Worm (Caenorhabditis elegans) whole organism, L4 larva: ENCODE results near the gene oig-5.
A peak's percentile ranks its signal among the peaks of the same experiment; 100 is the strongest.

Experiments
- F49E8.2 ChIP-seq: sonication (generic microtip); optimal IDR thresholded peaks from 2 replicates; lab custom pipeline; 2016; ENCODE audit warnings: missing compliant biosample characterization, mild to moderate bottlenecking, missing genetic modification characterization, borderline replicate concordance
- R02D3.7 ChIP-seq: fragments of 150-350 bp; sonication (generic microtip); optimal IDR thresholded peaks from 3 replicates; lab custom pipeline; 2014; ENCODE audit warnings: missing biosample characterization, missing genetic modification characterization
- T20F7.1 ChIP-seq: fragments of 200-800 bp; sonication (Bioruptor generic); optimal IDR thresholded peaks from 2 replicates; lab custom pipeline; 2018; ENCODE audit warnings: mild to moderate bottlenecking, missing genetic modification characterization, missing compliant biosample characterization
- T26A8.4 ChIP-seq: fragments of 200-800 bp; sonication (Bioruptor generic); IDR thresholded peaks from 2 replicates; pipeline ENCODE4 v1.3.6; 2022; ENCODE audit warnings: missing genetic modification characterization, missing compliant biosample characterization
- Y48G9A.11 ChIP-seq: fragments of 200-800 bp; sonication (Bioruptor generic); IDR thresholded peaks from 2 replicates; pipeline ENCODE4 v1.3.6; 2022; ENCODE audit warnings: missing genetic modification reagents, missing genetic modification characterization, missing compliant biosample characterization
- Y5F2A.4 ChIP-seq: fragments of 200-800 bp; sonication (Bioruptor generic); optimal IDR thresholded peaks from 2 replicates; lab custom pipeline; 2018; ENCODE audit warnings: mild to moderate bottlenecking, missing genetic modification characterization, missing compliant biosample characterization
- Y75B8A.6 ChIP-seq: fragments of 200-800 bp; sonication (Bioruptor generic); IDR thresholded peaks from 2 replicates; pipeline ENCODE4 v1.3.6; 2022; ENCODE audit warnings: missing genetic modification reagents, missing genetic modification characterization, missing compliant biosample characterization
- ZK546.5 ChIP-seq, 2 experiments: sonication (generic microtip); optimal IDR thresholded peaks; 2 replicates each; lab custom pipeline; 2017; ENCODE audit warnings: missing biosample characterization in 2 of 2, missing genetic modification characterization in 2 of 2
- aha-1 ChIP-seq: fragments of 150-350 bp; peaks from one replicate; lab custom pipeline; 2014; ENCODE audit warnings: missing biosample characterization, missing genetic modification characterization
- aly-2 ChIP-seq: sonication (generic microtip); optimal IDR thresholded peaks from 2 replicates; lab custom pipeline; 2018; ENCODE audit warnings: missing biosample characterization, missing genetic modification characterization
- attf-4 ChIP-seq: sonication (generic microtip); optimal IDR thresholded peaks from 3 replicates; lab custom pipeline; 2017; ENCODE audit warnings: missing biosample characterization, missing genetic modification characterization
- ceh-20 ChIP-seq: fragments of 200-800 bp; sonication (Bioruptor generic); IDR thresholded peaks from 2 replicates; pipeline ENCODE4 v1.3.6; 2022; ENCODE audit warnings: missing genetic modification reagents, missing genetic modification characterization, missing compliant biosample characterization
- ceh-32 ChIP-seq: sonication (generic microtip); optimal IDR thresholded peaks from 2 replicates; lab custom pipeline; 2016; ENCODE audit warnings: mild to moderate bottlenecking, missing genetic modification characterization, missing compliant biosample characterization; ENCODE audit not compliant: poor library complexity
- ceh-44 ChIP-seq: fragments of 200-800 bp; sonication (Bioruptor generic); IDR thresholded peaks from 2 replicates; pipeline ENCODE4 v1.3.6; 2022; ENCODE audit warnings: missing genetic modification reagents, missing genetic modification characterization, missing compliant biosample characterization
- ces-1 ChIP-seq: fragments of 150-350 bp; sonication (generic microtip); optimal IDR thresholded peaks from 4 replicates; lab custom pipeline; 2014; ENCODE audit warnings: missing biosample characterization, missing genetic modification reagents, missing genetic modification characterization
- daf-12 ChIP-seq: fragments of 150-350 bp; optimal IDR thresholded peaks from 2 replicates; lab custom pipeline; 2014; ENCODE audit warnings: missing biosample characterization, missing genetic modification reagents, missing genetic modification characterization
- daf-16 ChIP-seq, 3 experiments: sonication (generic microtip); optimal IDR thresholded peaks; 2 replicates each; lab custom pipeline; 2016 to 2017; ENCODE audit warnings: missing genetic modification characterization in 3 of 3, missing genetic modification reagents in 3 of 3, mild to moderate bottlenecking in 2 of 3, missing compliant biosample characterization in 2 of 3, missing biosample characterization in 1 of 3, moderate library complexity in 1 of 3
- daf-19 ChIP-seq: fragments of 200-800 bp; sonication (Bioruptor generic); conservative IDR thresholded peaks from 2 replicates; pipeline ENCODE4 v1.3.6; 2022; ENCODE audit warnings: missing genetic modification characterization, missing compliant biosample characterization
- dmd-8 ChIP-seq: fragments of 200-800 bp; sonication (Bioruptor generic); IDR thresholded peaks from 2 replicates; pipeline ENCODE4 v1.3.6; 2022; ENCODE audit warnings: missing genetic modification characterization, missing compliant biosample characterization
- dmd-9 ChIP-seq: fragments of 200-800 bp; sonication (Bioruptor generic); IDR thresholded peaks from 2 replicates; pipeline ENCODE4 v1.3.6; 2022; ENCODE audit warnings: missing genetic modification reagents, missing genetic modification characterization, missing compliant biosample characterization
- dpl-1 ChIP-seq: fragments of 150-350 bp; optimal IDR thresholded peaks from 2 replicates; lab custom pipeline; 2014; ENCODE audit warnings: missing biosample characterization, missing genetic modification reagents, missing genetic modification characterization
- dve-1 ChIP-seq: sonication (generic microtip); optimal IDR thresholded peaks from 2 replicates; lab custom pipeline; 2017; ENCODE audit warnings: antibody characterized with exemption, mild to moderate bottlenecking, missing genetic modification characterization, missing compliant biosample characterization; ENCODE audit not compliant: insufficient read depth
- egl-43 ChIP-seq: fragments of 200-800 bp; sonication (Bioruptor generic); IDR thresholded peaks from 2 replicates; pipeline ENCODE4 v1.3.6; 2022; ENCODE audit warnings: missing genetic modification reagents, missing genetic modification characterization, missing compliant biosample characterization
- fkh-10 ChIP-seq: fragments of 150-350 bp; optimal IDR thresholded peaks from 2 replicates; lab custom pipeline; 2014; ENCODE audit warnings: missing biosample characterization, missing genetic modification reagents, missing genetic modification characterization
- hlh-30 ChIP-seq: sonication (generic microtip); optimal IDR thresholded peaks from 2 replicates; lab custom pipeline; 2017; ENCODE audit warnings: antibody characterized with exemption, mild to moderate bottlenecking, missing genetic modification characterization, missing compliant biosample characterization; ENCODE audit not compliant: insufficient read depth
- hmg-1.1 ChIP-seq: fragments of 200-800 bp; sonication (Bioruptor generic); IDR thresholded peaks from 2 replicates; pipeline ENCODE4 v1.3.6; 2022; ENCODE audit warnings: missing genetic modification reagents, missing genetic modification characterization, missing compliant biosample characterization
- lim-7 ChIP-seq: fragments of 200-800 bp; sonication (Bioruptor generic); IDR thresholded peaks from 2 replicates; pipeline ENCODE4 v1.3.6; 2022; ENCODE audit warnings: missing genetic modification characterization, missing compliant biosample characterization
- lin-15B ChIP-seq: fragments of 150-350 bp; sonication (generic microtip); optimal IDR thresholded peaks from 3 replicates; lab custom pipeline; 2014; ENCODE audit warnings: missing biosample characterization, missing genetic modification characterization
- lin-39 ChIP-seq: fragments of 150-350 bp; optimal IDR thresholded peaks from 2 replicates; lab custom pipeline; 2014; ENCODE audit warnings: missing biosample characterization, missing genetic modification reagents, missing genetic modification characterization
- lsy-2 ChIP-seq, 2 experiments: fragments of 150-350 bp in 1 of 2; sonication (generic microtip) in 1 of 2; optimal IDR thresholded peaks; 2 replicates each; lab custom pipeline; 2014 to 2017; ENCODE audit warnings: missing biosample characterization in 2 of 2, missing genetic modification characterization in 2 of 2
- mxl-2 ChIP-seq: fragments of 200-800 bp; sonication (Bioruptor generic); conservative IDR thresholded peaks from 2 replicates; pipeline ENCODE4 v1.3.6; 2022; ENCODE audit warnings: missing genetic modification reagents, missing genetic modification characterization, missing compliant biosample characterization
- nhr-102 ChIP-seq: sonication (generic microtip); optimal IDR thresholded peaks from 2 replicates; lab custom pipeline; 2016; ENCODE audit warnings: mild to moderate bottlenecking, missing genetic modification characterization, moderate library complexity, missing compliant biosample characterization
- nhr-237 ChIP-seq: sonication (generic microtip); optimal IDR thresholded peaks from 2 replicates; lab custom pipeline; 2017; ENCODE audit warnings: missing biosample characterization, missing genetic modification characterization
- nhr-42 ChIP-seq: fragments of 200-800 bp; sonication (Bioruptor generic); IDR thresholded peaks from 2 replicates; pipeline ENCODE4 v1.3.6; 2022; ENCODE audit warnings: missing genetic modification characterization, missing compliant biosample characterization
- nhr-48 ChIP-seq: sonication (generic microtip); optimal IDR thresholded peaks from 2 replicates; lab custom pipeline; 2016; ENCODE audit warnings: mild to moderate bottlenecking, missing genetic modification characterization, missing compliant biosample characterization
- php-3 ChIP-seq: fragments of 200-800 bp; sonication (Bioruptor generic); IDR thresholded peaks from 2 replicates; pipeline ENCODE4 v1.3.6; 2022; ENCODE audit warnings: missing genetic modification reagents, missing genetic modification characterization, missing compliant biosample characterization
- saeg-2 ChIP-seq: fragments of 200-800 bp; sonication (Bioruptor generic); IDR thresholded peaks from 2 replicates; pipeline ENCODE4 v1.3.6; 2022; ENCODE audit warnings: missing genetic modification reagents, missing genetic modification characterization, missing compliant biosample characterization
- set-16 ChIP-seq: fragments of 200-800 bp; sonication (Bioruptor generic); IDR thresholded peaks from 2 replicates; pipeline ENCODE4 v1.3.6; 2022; ENCODE audit warnings: missing genetic modification reagents, missing genetic modification characterization, missing compliant biosample characterization
- snpc-1.2 ChIP-seq: fragments of 200-800 bp; sonication (Bioruptor generic); IDR thresholded peaks from 2 replicates; pipeline ENCODE4 v1.3.6; 2022; ENCODE audit warnings: missing genetic modification reagents, missing genetic modification characterization, missing compliant biosample characterization
- spr-3 ChIP-seq: fragments of 200-800 bp; sonication (Bioruptor generic); optimal IDR thresholded peaks from 2 replicates; lab custom pipeline; 2018; ENCODE audit warnings: mild to moderate bottlenecking, missing genetic modification characterization, missing compliant biosample characterization
- unc-130 ChIP-seq: sonication (generic microtip); optimal IDR thresholded peaks from 2 replicates; lab custom pipeline; 2016; ENCODE audit warnings: missing genetic modification reagents, missing genetic modification characterization, missing compliant biosample characterization
- unc-62 ChIP-seq, 3 experiments: fragments of 150-350 bp in 1 of 3; sonication (generic microtip); optimal IDR thresholded peaks in 2 of 3; peaks in 1 of 3; 1 replicate in 1 of 3; 2 replicates in 2 of 3; lab custom pipeline; 2014 to 2017; ENCODE audit warnings: missing biosample characterization in 3 of 3, missing genetic modification characterization in 3 of 3, missing genetic modification reagents in 3 of 3, missing genotype in 1 of 3
- vab-7 ChIP-seq: fragments of 200-800 bp; sonication (Bioruptor generic); IDR thresholded peaks from 2 replicates; pipeline ENCODE4 v1.3.6; 2022; ENCODE audit warnings: missing genetic modification reagents, missing genetic modification characterization, missing compliant biosample characterization
- zfp-2 ChIP-seq: sonication (generic microtip); optimal IDR thresholded peaks from 2 replicates; lab custom pipeline; 2016; ENCODE audit warnings: mild to moderate bottlenecking, missing genetic modification characterization, missing compliant biosample characterization
- ztf-11 ChIP-seq: fragments of 150-350 bp; optimal IDR thresholded peaks from 2 replicates; lab custom pipeline; 2014; ENCODE audit warnings: missing biosample characterization, missing genetic modification characterization
- ztf-7 ChIP-seq: fragments of 150-350 bp; optimal IDR thresholded peaks from 2 replicates; lab custom pipeline; 2014; ENCODE audit warnings: missing biosample characterization, missing genetic modification characterization

Gene oig-5

ce11 chrIV:14833537-14833936 lies 26.5 kb downstream of the oig-5 start:
- TF ChIP-seq fkh-10 (GFP tag; lab: Kevin White, UChicago) (no peak), dmd-9 (GFP tag; lab: Robert Waterston, UW) (no peak), dve-1 (tag; lab: Kevin White, UChicago) (peak; percentile 29), ztf-11 (tag; lab: Kevin White, UChicago) (no peak), lin-39 (tag; lab: Kevin White, UChicago) (no peak), daf-12 (tag; lab: Kevin White, UChicago) (no peak), saeg-2 (GFP tag; lab: Robert Waterston, UW) (no peak), egl-43 (GFP tag; lab: Robert Waterston, UW) (no peak), attf-4 (tag; lab: Kevin White, UChicago) (no peak), nhr-237 (tag; lab: Kevin White, UChicago) (no peak), snpc-1.2 (no peak), ceh-32 (tag; lab: Kevin White, UChicago) (no peak), ztf-7 (no peak), mxl-2 (GFP tag; lab: Robert Waterston, UW) (no peak), ceh-20 (GFP tag; lab: Robert Waterston, UW) (no peak), php-3 (GFP tag; lab: Robert Waterston, UW) (0 out of 2 replicates have a peak, but pooled peaks have one; percentile 17), unc-130 (GFP tag; lab: Kevin White, UChicago) (no peak), daf-16 (GFP tag; optimal IDR thresholded peaks at IDR 0.05; lab: Kevin White, UChicago) (no peak), daf-16 (tag; optimal IDR thresholded peaks at IDR 0.05; lab: Kevin White, UChicago) (peak; percentile 28), zfp-2 (tag; lab: Kevin White, UChicago) (no peak), F49E8.2 (tag; lab: Kevin White, UChicago) (no peak)

ce11 chrIV:14836885-14837284 lies 29.9 kb downstream of the oig-5 start, which contains the start of gene Y57G11C.22:
TSS of gene Y57G11C.22 (plus strand) at chrIV:14837211.
- TF ChIP-seq set-16 (GFP tag; lab: Robert Waterston, UW) (no peak), hlh-30 (tag; lab: Kevin White, UChicago) (peak; percentile 10), lsy-2 (tag; optimal IDR thresholded peaks at IDR 0.05; lab: Kevin White, UChicago) (peak in 1 of 2 experiments; percentile 47), hmg-1.1 (GFP tag; lab: Robert Waterston, UW) (peak; percentile 65), Y5F2A.4 (GFP tag; lab: Kevin White, UChicago) (no peak), ces-1 (GFP tag; lab: Kevin White, UChicago) (no peak), lim-7 (GFP tag; lab: Robert Waterston, UW) (no peak), daf-16 (GFP tag; optimal IDR thresholded peaks at IDR 0.05; lab: Kevin White, UChicago) (no peak), daf-16 (tag; optimal IDR thresholded peaks at IDR 0.05; lab: Kevin White, UChicago) (peak; percentile 28), aha-1 (tag; lab: Kevin White, UChicago) (peak; percentile 83), unc-62 (GFP tag; optimal IDR thresholded peaks at IDR 0.05 in 1 of 2; lab: Kevin White, UChicago) (no peak), unc-62 (tag; optimal IDR thresholded peaks at IDR 0.05; lab: Kevin White, UChicago) (no peak)

- peak; percentile 85 for TF ChIP-seq ceh-20 (GFP tag; lab: Robert Waterston, UW)
- peak; percentile 62 for TF ChIP-seq T20F7.1 (GFP tag; lab: Kevin White, UChicago)
- TF ChIP-seq nhr-48 (tag; lab: Kevin White, UChicago), result peak; percentile 64
- TF ChIP-seq aly-2 (tag; lab: Kevin White, UChicago), result no peak
- TF ChIP-seq dpl-1 (GFP tag; lab: Kevin White, UChicago), result peak; percentile 44
- TF ChIP-seq vab-7 (GFP tag; lab: Robert Waterston, UW), result no peak; the same call in 1 of the 2 replicates
- TF ChIP-seq ceh-44 (GFP tag; lab: Robert Waterston, UW), result no peak
- no peak for TF ChIP-seq daf-12 (tag; lab: Kevin White, UChicago)
- TF ChIP-seq ztf-11 (tag; lab: Kevin White, UChicago), result no peak
- no peak for TF ChIP-seq lim-7 (GFP tag; lab: Robert Waterston, UW)
- no peak for TF ChIP-seq T26A8.4 (GFP tag; lab: Robert Waterston, UW)
- TF ChIP-seq ZK546.5 (tag; optimal IDR thresholded peaks at IDR 0.05; lab: Kevin White, UChicago), result no peak
- no peak for TF ChIP-seq R02D3.7 (tag; lab: Kevin White, UChicago)
- TF ChIP-seq spr-3, result no peak
- peak; percentile 20 for TF ChIP-seq unc-130 (GFP tag; lab: Kevin White, UChicago)
- no peak for TF ChIP-seq nhr-42 (GFP tag; lab: Robert Waterston, UW)
- no peak for TF ChIP-seq Y48G9A.11 (GFP tag; lab: Robert Waterston, UW)
- no peak for TF ChIP-seq egl-43 (GFP tag; lab: Robert Waterston, UW)
- TF ChIP-seq daf-19, result peak; percentile 90
- no peak; the same call in 1 of the 2 replicates for TF ChIP-seq dmd-8 (GFP tag; lab: Robert Waterston, UW)
- TF ChIP-seq Y75B8A.6 (GFP tag; lab: Robert Waterston, UW), result no peak
- no peak for TF ChIP-seq lin-15B (tag; lab: Kevin White, UChicago)
- no peak for TF ChIP-seq attf-4 (tag; lab: Kevin White, UChicago)
- TF ChIP-seq nhr-102 (tag; lab: Kevin White, UChicago), result peak; percentile 89
These were observed 31.1 kb downstream of the oig-5 start for ce11 chrIV:14838095-14838494.
